Comparison of ENCODE assay signal across 5 fruit fly cellular contexts in the genomic region with DNA sequence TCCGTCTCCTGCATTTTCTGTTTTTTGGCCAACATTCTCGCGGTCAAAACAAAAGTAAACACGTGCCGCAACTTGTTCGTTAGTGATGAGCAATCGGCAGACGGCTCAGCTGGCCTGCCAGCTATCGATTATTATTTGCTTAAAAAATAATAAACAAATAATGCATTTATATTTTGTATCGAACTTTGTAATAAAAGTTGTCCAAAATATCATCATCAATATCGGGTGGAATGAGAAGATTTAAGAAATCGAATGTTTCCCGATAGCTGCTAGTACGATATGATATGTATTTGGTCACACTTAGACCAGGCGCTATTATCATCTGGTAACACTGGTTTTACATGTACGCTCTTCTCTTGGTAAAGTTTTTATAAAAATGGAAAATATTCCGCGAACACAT.
TF ChIP-seq lines count a peak whose summit lies in the region.

A gene (minus strand): TSS at position 92 of the 400 bp plus-strand sequence.
A gene (plus strand): TSS at position 311 of the 400 bp plus-strand sequence.

- TF ChIP-seq CTCF in whole organism, embryonic (GFP tag; optimal IDR thresholded peaks at IDR 0.05; lab: Kevin White, UChicago) = no peak

TF ChIP-seq in whole organism, adult, 20 proteins besides CTCF, POLR2A, EP300 and RAD21:
- TF ChIP-seq tj (GFP tag; optimal IDR thresholded peaks at IDR 0.05; lab: Kevin White, UChicago) (peak; percentile 2), CG12768 (GFP tag; optimal IDR thresholded peaks at IDR 0.05; lab: Kevin White, UChicago) (peak; percentile 6), Clk (GFP tag; optimal IDR thresholded peaks at IDR 0.05; lab: Kevin White, UChicago) (peak; percentile 44), CG11617 (GFP tag; optimal IDR thresholded peaks at IDR 0.05; lab: Kevin White, UChicago) (peak; percentile 58), pad (GFP tag; optimal IDR thresholded peaks at IDR 0.05; lab: Kevin White, UChicago) (peak; percentile 23), Hr96 (GFP tag; optimal IDR thresholded peaks at IDR 0.05; lab: Kevin White, UChicago) (peak; percentile 20), ovo (GFP tag; optimal IDR thresholded peaks at IDR 0.05; lab: Kevin White, UChicago) (no peak), Crg-1 (GFP tag; optimal IDR thresholded peaks at IDR 0.05; lab: Kevin White, UChicago) (peak; percentile 62), toe (GFP tag; optimal IDR thresholded peaks at IDR 0.05; lab: Kevin White, UChicago) (peak; percentile 66), CG7101 (tag; optimal IDR thresholded peaks at IDR 0.05; lab: Kevin White, UChicago) (peak; percentile 55), CG14711 (tag; optimal IDR thresholded peaks at IDR 0.05; lab: Kevin White, UChicago) (peak; percentile 55), Mnt (GFP tag; optimal IDR thresholded peaks at IDR 0.05; lab: Kevin White, UChicago) (peak; percentile 97), CG1620 (GFP tag; optimal IDR thresholded peaks at IDR 0.05; lab: Kevin White, UChicago) (peak; percentile 67), bab1 (GFP tag; optimal IDR thresholded peaks at IDR 0.05; lab: Kevin White, UChicago) (peak; percentile 49), CG7045 (GFP tag; optimal IDR thresholded peaks at IDR 0.05; lab: Kevin White, UChicago) (no peak), kay (GFP tag; lab: Kevin White, UChicago; ENCODE audit: borderline replicate concordance) (no peak), CG5204 (GFP tag; optimal IDR thresholded peaks at IDR 0.05; lab: Kevin White, UChicago) (no peak)

TF ChIP-seq in whole organism, embryonic, 481 proteins besides CTCF, POLR2A, EP300 and RAD21 (continues in another document):
- TF ChIP-seq CG7745 (tag; optimal IDR thresholded peaks at IDR 0.05; lab: Kevin White, UChicago) (no peak), CG2875 (GFP tag; optimal IDR thresholded peaks at IDR 0.05; lab: Kevin White, UChicago) (no peak), wdn (GFP tag; IDR thresholded peaks at IDR 0.05; lab: Robert Waterston, UW) (no peak), CG12155 (GFP tag; optimal IDR thresholded peaks at IDR 0.05; lab: Kevin White, UChicago) (peak; percentile 37), CG14014 (GFP tag; IDR thresholded peaks at IDR 0.05; lab: Robert Waterston, UW) (no peak), Taf1 (GFP tag; IDR thresholded peaks at IDR 0.05; lab: Robert Waterston, UW) (no peak), CG9609 (GFP tag; optimal IDR thresholded peaks at IDR 0.05; lab: Kevin White, UChicago) (peak; percentile 17), so (GFP tag; IDR thresholded peaks at IDR 0.05; lab: Robert Waterston, UW) (no peak), CG6272 (GFP tag; IDR thresholded peaks at IDR 0.05; lab: Robert Waterston, UW) (peak; percentile 38; the same call in 1 of the 2 replicates), Opbp (GFP tag; IDR thresholded peaks at IDR 0.05; lab: Robert Waterston, UW; ENCODE audit: partially characterized antibody) (peak; percentile 88), pum (GFP tag; optimal IDR thresholded peaks at IDR 0.05; lab: Kevin White, UChicago) (peak; percentile 13), dmrt99B (tag; optimal IDR thresholded peaks at IDR 0.05; lab: Kevin White, UChicago) (no peak), prd (optimal IDR thresholded peaks at IDR 0.05; lab: Kevin White, UChicago) (no peak), prd (GFP tag; IDR thresholded peaks at IDR 0.05; lab: Robert Waterston, UW) (peak; percentile 56; the same call in 1 of the 3 replicates), ara (GFP tag; IDR thresholded peaks at IDR 0.05; lab: Robert Waterston, UW) (no peak), CG6689 (GFP tag; IDR thresholded peaks at IDR 0.05; lab: Robert Waterston, UW) (no peak), Sox102F (GFP tag; optimal IDR thresholded peaks at IDR 0.05; lab: Kevin White, UChicago) (no peak), CG2116 (GFP tag; optimal IDR thresholded peaks at IDR 0.05; lab: Kevin White, UChicago) (peak; percentile 93)

TF ChIP-seq in whole organism, prepupa, 60 proteins besides CTCF, POLR2A, EP300 and RAD21:
- TF ChIP-seq CG11294 (GFP tag; IDR thresholded peaks at IDR 0.05; lab: Robert Waterston, UW) (no peak), acj6 (GFP tag; optimal IDR thresholded peaks at IDR 0.05; lab: Kevin White, UChicago) (no peak), spab (GFP tag; optimal IDR thresholded peaks at IDR 0.05; lab: Kevin White, UChicago) (no peak), CG34406 (GFP tag; optimal IDR thresholded peaks at IDR 0.05; lab: Kevin White, UChicago) (no peak), CG31627 (GFP tag; optimal IDR thresholded peaks at IDR 0.05; lab: Kevin White, UChicago) (peak; percentile 39), CG4318 (GFP tag; optimal IDR thresholded peaks at IDR 0.05; lab: Kevin White, UChicago) (no peak), esn (GFP tag; optimal IDR thresholded peaks at IDR 0.05; lab: Kevin White, UChicago) (peak; percentile 66), Sox102F (GFP tag; optimal IDR thresholded peaks at IDR 0.05; lab: Kevin White, UChicago) (no peak), CG3032 (tag; optimal IDR thresholded peaks at IDR 0.05; lab: Kevin White, UChicago) (peak; percentile 61), CG9139 (GFP tag; optimal IDR thresholded peaks at IDR 0.05; lab: Kevin White, UChicago) (no peak), CG8119 (GFP tag; IDR thresholded peaks at IDR 0.05; lab: Robert Waterston, UW) (no peak), dac (GFP tag; optimal IDR thresholded peaks at IDR 0.05; lab: Kevin White, UChicago) (no peak), vri (GFP tag; optimal IDR thresholded peaks at IDR 0.05; lab: Kevin White, UChicago) (no peak), Eip93F (GFP tag; optimal IDR thresholded peaks at IDR 0.05; lab: Kevin White, UChicago) (no peak), fkh (GFP tag; optimal IDR thresholded peaks at IDR 0.05; lab: Kevin White, UChicago) (peak; percentile 86), cyc (GFP tag; optimal IDR thresholded peaks at IDR 0.05; lab: Kevin White, UChicago) (no peak), CG6163 (GFP tag; IDR thresholded peaks at IDR 0.05; lab: Robert Waterston, UW) (no peak)

TF ChIP-seq in whole organism, pupa, 21 proteins besides CTCF, POLR2A, EP300 and RAD21:
- TF ChIP-seq CG17806 (tag; optimal IDR thresholded peaks at IDR 0.05; lab: Kevin White, UChicago) (peak; percentile 7), Pif1A (GFP tag; optimal IDR thresholded peaks at IDR 0.05; lab: Kevin White, UChicago) (no peak), CG10348 (GFP tag; IDR thresholded peaks at IDR 0.05; lab: Robert Waterston, UW) (no peak), CG15710 (tag; optimal IDR thresholded peaks at IDR 0.05; lab: Kevin White, UChicago) (peak; percentile 34)

TF ChIP-seq in whole organism, wandering third instar larva, 38 proteins besides CTCF, POLR2A, EP300 and RAD21 (continues in another document):
- TF ChIP-seq fru (GFP tag; optimal IDR thresholded peaks at IDR 0.05; lab: Kevin White, UChicago) (no peak), GATAd (GFP tag; optimal IDR thresholded peaks at IDR 0.05; lab: Kevin White, UChicago) (peak; percentile 2), CG9705 (GFP tag; optimal IDR thresholded peaks at IDR 0.05; lab: Kevin White, UChicago) (peak; percentile 54), usp (GFP tag; optimal IDR thresholded peaks at IDR 0.05; lab: Kevin White, UChicago) (no peak), N (GFP tag; optimal IDR thresholded peaks at IDR 0.05; lab: Kevin White, UChicago) (no peak), brk (GFP tag; optimal IDR thresholded peaks at IDR 0.05; lab: Kevin White, UChicago) (no peak), pan (optimal IDR thresholded peaks at IDR 0.05; lab: Kevin White, UChicago) (no peak), tai (GFP tag; optimal IDR thresholded peaks at IDR 0.05; lab: Kevin White, UChicago) (no peak), Abd-B (GFP tag; optimal IDR thresholded peaks at IDR 0.05; lab: Kevin White, UChicago) (no peak), rgr (GFP tag; optimal IDR thresholded peaks at IDR 0.05; lab: Kevin White, UChicago) (no peak), CG32264 (GFP tag; optimal IDR thresholded peaks at IDR 0.05; lab: Kevin White, UChicago) (no peak), Rel (GFP tag; optimal IDR thresholded peaks at IDR 0.05; lab: Kevin White, UChicago) (no peak), Rel (tag; optimal IDR thresholded peaks at IDR 0.05; lab: Kevin White, UChicago) (no peak), Dif (GFP tag; optimal IDR thresholded peaks at IDR 0.05; lab: Kevin White, UChicago; ENCODE audit: partially characterized antibody) (no peak), HLH106 (tag; optimal IDR thresholded peaks at IDR 0.05; lab: Kevin White, UChicago) (peak; percentile 58), dmrt93B (GFP tag; optimal IDR thresholded peaks at IDR 0.05; lab: Kevin White, UChicago) (no peak), Vsx2 (GFP tag; optimal IDR thresholded peaks at IDR 0.05; lab: Kevin White, UChicago; ENCODE audit: partially characterized antibody) (no peak), sv (GFP tag; optimal IDR thresholded peaks at IDR 0.05; lab: Kevin White, UChicago) (peak; percentile 39), foxo (GFP tag; optimal IDR thresholded peaks at IDR 0.05; lab: Kevin White, UChicago) (no peak), Hr83 (GFP tag; optimal IDR thresholded peaks at IDR 0.05; lab: Kevin White, UChicago; ENCODE audit: poor library complexity, severe bottlenecking) (no peak), sage (GFP tag; optimal IDR thresholded peaks at IDR 0.05; lab: Kevin White, UChicago) (no peak), jim (GFP tag; optimal IDR thresholded peaks at IDR 0.05; lab: Kevin White, UChicago) (no peak), Sp1 (GFP tag; optimal IDR thresholded peaks at IDR 0.05; lab: Kevin White, UChicago) (peak; percentile 53), Myc (optimal IDR thresholded peaks at IDR 0.05; lab: Kevin White, UChicago) (peak; percentile 52), CrebA (GFP tag; optimal IDR thresholded peaks at IDR 0.05; lab: Kevin White, UChicago; ENCODE audit: borderline replicate concordance) (no peak), psq (GFP tag; optimal IDR thresholded peaks at IDR 0.05; lab: Kevin White, UChicago) (peak; percentile 34), lola (GFP tag; optimal IDR thresholded peaks at IDR 0.05; lab: Kevin White, UChicago) (no peak), br (GFP tag; optimal IDR thresholded peaks at IDR 0.05; lab: Kevin White, UChicago) (no peak), Mio (GFP tag; optimal IDR thresholded peaks at IDR 0.05; lab: Kevin White, UChicago) (no peak), Jra (GFP tag; optimal IDR thresholded peaks at IDR 0.05; lab: Kevin White, UChicago) (no peak), Hr78 (GFP tag; optimal IDR thresholded peaks at IDR 0.05; lab: Kevin White, UChicago) (no peak), dsf (GFP tag; optimal IDR thresholded peaks at IDR 0.05; lab: Kevin White, UChicago; ENCODE audit: borderline replicate concordance) (no peak), Hnf4 (GFP tag; optimal IDR thresholded peaks at IDR 0.05; lab: Kevin White, UChicago) (no peak), ey (GFP tag; optimal IDR thresholded peaks at IDR 0.05; lab: Kevin White, UChicago) (peak; percentile 1), woc (GFP tag; optimal IDR thresholded peaks at IDR 0.05; lab: Kevin White, UChicago) (no peak), OdsH (GFP tag; optimal IDR thresholded peaks at IDR 0.05; lab: Kevin White, UChicago) (peak; percentile 35), Dfd (GFP tag; optimal IDR thresholded peaks at IDR 0.05; lab: Kevin White, UChicago) (no peak)
